Worm (Caenorhabditis elegans): Measurements from ENCODE around the gene rfk-1.
A peak's percentile ranks its signal among the peaks of the same experiment; 100 is the strongest.

rfk-1 gene

ce11 chrIV:10438901-10439300 lies 29.6 kb upstream of the rfk-1 start, which contains the start of gene F13B12.3:
Gene F13B12.3, plus strand, starts transcription at chrIV:10439123.
- TF ChIP-seq ama-1 (optimal IDR thresholded peaks at IDR 0.05) (no peak), elt-2 (tag; optimal IDR thresholded peaks at IDR 0.05) (peak; percentile 90), elt-3 (tag; optimal IDR thresholded peaks at IDR 0.05) (no peak), pqm-1 (tag; optimal IDR thresholded peaks at IDR 0.05) (peak; percentile 90), fos-1 (tag; optimal IDR thresholded peaks at IDR 0.05) (no peak), pha-4 (tag; optimal IDR thresholded peaks at IDR 0.05) (peak; percentile 15), nhr-43 (tag; optimal IDR thresholded peaks at IDR 0.05; ENCODE audit: poor library complexity, severe bottlenecking) (no peak)

- TF ChIP-seq zag-1 (tag; optimal IDR thresholded peaks at IDR 0.05) (no peak), nhr-237 (tag; optimal IDR thresholded peaks at IDR 0.05) (no peak), nhr-12 (tag; optimal IDR thresholded peaks at IDR 0.05) (no peak), nhr-77 (tag; optimal IDR thresholded peaks at IDR 0.05) (no peak), tbx-2 (tag; optimal IDR thresholded peaks at IDR 0.05) (no peak), fos-1 (tag; optimal IDR thresholded peaks at IDR 0.05) (no peak), lin-39 (tag; optimal IDR thresholded peaks at IDR 0.05) (no peak), lsy-12 (tag; optimal IDR thresholded peaks at IDR 0.05) (no peak), nhr-76 (tag; optimal IDR thresholded peaks at IDR 0.05) (no peak), lin-15B (tag; optimal IDR thresholded peaks at IDR 0.05) (no peak), elt-3 (tag; optimal IDR thresholded peaks at IDR 0.05) (no peak), nhr-23 (tag; optimal IDR thresholded peaks at IDR 0.05) (no peak), ceh-9 (tag; optimal IDR thresholded peaks at IDR 0.05) (no peak)
These were observed 27.8 kb upstream of the rfk-1 start for ce11 chrIV:10437114-10437513.

- no peak for TF ChIP-seq pqm-1 (tag; optimal IDR thresholded peaks at IDR 0.05)
These were observed 27.1 kb upstream of the rfk-1 start, which contains the start of gene ins-1 for ce11 chrIV:10436401-10436800. Gene ins-1, plus strand, starts transcription at chrIV:10436701.

- TF ChIP-seq egl-27 (tag; optimal IDR thresholded peaks at IDR 0.05) = no peak
- no peak for TF ChIP-seq lin-15B (tag; optimal IDR thresholded peaks at IDR 0.05)
- TF ChIP-seq nfya-1 (tag; optimal IDR thresholded peaks at IDR 0.05; ENCODE audit: insufficient read depth) = no peak
- TF ChIP-seq elt-2 (tag; optimal IDR thresholded peaks at IDR 0.05) = no peak
- no peak for TF ChIP-seq zag-1 (tag; optimal IDR thresholded peaks at IDR 0.05)
- no peak for TF ChIP-seq pha-4 (tag; optimal IDR thresholded peaks at IDR 0.05)
- no peak for TF ChIP-seq aly-2 (tag; optimal IDR thresholded peaks at IDR 0.05)
- TF ChIP-seq pqm-1 (tag; optimal IDR thresholded peaks at IDR 0.05) = no peak
These were observed 21.2 kb upstream of the rfk-1 start for ce11 chrIV:10430507-10430906.

ce11 chrIV:10429129-10429528 lies 19.9 kb upstream of the rfk-1 start, which contains the start of gene F13B12.2:
Gene F13B12.2, minus strand, starts transcription at chrIV:10429130.
- TF ChIP-seq elt-2 (tag; optimal IDR thresholded peaks at IDR 0.05) (peak; percentile 34), egl-5 (tag; optimal IDR thresholded peaks at IDR 0.05) (no peak), pqm-1 (tag; optimal IDR thresholded peaks at IDR 0.05) (peak; percentile 17)

- no peak for TF ChIP-seq nhr-11 (tag; optimal IDR thresholded peaks at IDR 0.05)
- peak; percentile 28 for TF ChIP-seq nhr-25 (tag; optimal IDR thresholded peaks at IDR 0.05)
- no peak for TF ChIP-seq nhr-76 (tag; optimal IDR thresholded peaks at IDR 0.05)
- no peak for TF ChIP-seq ceh-82 (tag; optimal IDR thresholded peaks at IDR 0.05)
- no peak for TF ChIP-seq egl-27 (tag; optimal IDR thresholded peaks at IDR 0.05)
- TF ChIP-seq elt-2 (tag; optimal IDR thresholded peaks at IDR 0.05) = peak; percentile 33
- no peak for TF ChIP-seq nhr-77 (tag; optimal IDR thresholded peaks at IDR 0.05)
- no peak for TF ChIP-seq R02D3.7 (tag; optimal IDR thresholded peaks at IDR 0.05)
- peak; percentile 25 for TF ChIP-seq lin-15B (tag; optimal IDR thresholded peaks at IDR 0.05)
- peak; percentile 69 for TF ChIP-seq hmg-11 (tag; optimal IDR thresholded peaks at IDR 0.05)
- no peak for TF ChIP-seq fkh-10 (GFP tag; optimal IDR thresholded peaks at IDR 0.05)
- TF ChIP-seq pha-4 (tag; optimal IDR thresholded peaks at IDR 0.05) = peak; percentile 65
- no peak for TF ChIP-seq nhr-43 (tag; optimal IDR thresholded peaks at IDR 0.05; ENCODE audit: poor library complexity, severe bottlenecking)
- TF ChIP-seq nfya-1 (tag; optimal IDR thresholded peaks at IDR 0.05; ENCODE audit: insufficient read depth) = peak; percentile 56
- no peak for TF ChIP-seq lin-39 (tag; optimal IDR thresholded peaks at IDR 0.05)
These were observed 15.9 kb upstream of the rfk-1 start for ce11 chrIV:10425129-10425528.

ce11 chrIV:10424535-10424934 lies 15.3 kb upstream of the rfk-1 start, which contains the start of gene F13B12.1:
Gene F13B12.1, minus strand, starts transcription at chrIV:10424635.
- TF ChIP-seq ceh-28 (tag; optimal IDR thresholded peaks at IDR 0.05) (no peak), zag-1 (tag; optimal IDR thresholded peaks at IDR 0.05) (peak; percentile 25)
